Worm (Caenorhabditis elegans): Measurements from ENCODE around the gene F36H5.8.

F36H5.8 gene

ce11 chrII:1722394-1722793 is 28.1 kb downstream of the F36H5.8 start, which contains the start of the genes fbxb-5 and btb-8:
fbxb-5 (minus strand) TSS chrII:1722494.
btb-8 (plus strand) TSS chrII:1722770.
- TF ChIP-seq W03F9.2 (tag; optimal IDR thresholded peaks at IDR 0.05) (no peak), him-1 (tag; optimal IDR thresholded peaks at IDR 0.05) (no peak), dao-5 (tag; optimal IDR thresholded peaks at IDR 0.05) (no peak)

DNA sequence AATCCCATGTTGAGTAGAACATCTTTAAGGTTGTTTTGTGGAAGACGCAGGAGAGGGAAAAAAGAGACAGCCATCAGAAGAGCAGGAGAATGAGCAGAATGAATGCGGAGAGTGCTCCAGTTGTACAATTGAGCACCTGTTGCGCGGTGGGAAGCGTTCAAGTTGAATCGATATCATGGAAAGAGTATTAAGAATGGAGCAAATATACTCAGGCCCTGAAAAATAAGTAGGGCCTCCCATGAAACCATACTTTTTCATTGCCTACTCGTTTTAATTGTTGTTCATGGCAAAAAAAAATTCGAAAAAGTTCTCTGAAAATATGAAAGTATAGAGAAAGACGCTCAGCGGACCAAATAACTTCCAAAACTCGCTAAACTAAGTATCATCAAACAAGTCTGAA is 31.3 kb downstream of the F36H5.8 start, which contains the start of gene fbxb-48:
Gene fbxb-48 (minus strand): TSS at position 101 of the 400 bp plus-strand sequence.
- no peak for TF ChIP-seq W03F9.2 (tag; optimal IDR thresholded peaks at IDR 0.05)
- TF ChIP-seq him-1 (tag; optimal IDR thresholded peaks at IDR 0.05): no peak
- no peak for TF ChIP-seq dao-5 (tag; optimal IDR thresholded peaks at IDR 0.05)

DNA sequence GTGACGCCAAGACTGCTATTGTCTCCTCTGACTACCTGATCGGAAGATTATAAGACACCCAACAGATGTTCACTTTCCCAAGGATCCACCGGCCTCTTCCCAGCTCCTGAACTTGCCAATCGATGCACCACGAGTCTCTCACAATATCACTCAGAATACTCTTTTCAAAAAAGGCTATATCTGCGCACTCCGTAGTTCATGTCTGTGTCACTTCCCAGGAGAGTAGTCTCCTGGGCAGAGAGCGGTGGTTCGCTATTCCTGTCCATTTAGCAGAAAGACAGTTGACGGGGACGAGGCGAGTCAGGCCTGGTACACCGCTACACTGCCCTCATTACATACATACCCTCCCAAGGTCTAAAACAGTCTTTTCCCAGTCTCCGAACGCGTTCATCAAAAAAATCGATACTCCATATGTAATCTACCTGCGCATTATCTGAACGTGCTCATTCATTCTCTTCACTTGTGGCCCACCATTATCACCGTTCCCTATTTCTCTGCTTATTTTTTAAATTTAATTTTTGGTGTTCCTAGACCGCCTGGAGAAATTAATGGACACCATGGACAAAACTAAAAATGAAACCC is 35.6 kb downstream of the F36H5.8 start, which contains the start of gene btb-6:
Gene btb-6 (plus strand): TSS at position 532 of the 582 bp plus-strand sequence.
- no peak for TF ChIP-seq dao-5 (tag; optimal IDR thresholded peaks at IDR 0.05)
- TF ChIP-seq W03F9.2 (tag; optimal IDR thresholded peaks at IDR 0.05): no peak
- TF ChIP-seq him-1 (tag; optimal IDR thresholded peaks at IDR 0.05): no peak

- TF ChIP-seq dao-5 (tag; optimal IDR thresholded peaks at IDR 0.05) (no peak), him-1 (tag; optimal IDR thresholded peaks at IDR 0.05) (no peak), W03F9.2 (tag; optimal IDR thresholded peaks at IDR 0.05) (no peak)
Observed at ce11 chrII:1712938-1713337, 37.5 kb downstream of the F36H5.8 start, which contains the start of gene btb-7. btb-7 (plus strand) TSS chrII:1713238.

DNA sequence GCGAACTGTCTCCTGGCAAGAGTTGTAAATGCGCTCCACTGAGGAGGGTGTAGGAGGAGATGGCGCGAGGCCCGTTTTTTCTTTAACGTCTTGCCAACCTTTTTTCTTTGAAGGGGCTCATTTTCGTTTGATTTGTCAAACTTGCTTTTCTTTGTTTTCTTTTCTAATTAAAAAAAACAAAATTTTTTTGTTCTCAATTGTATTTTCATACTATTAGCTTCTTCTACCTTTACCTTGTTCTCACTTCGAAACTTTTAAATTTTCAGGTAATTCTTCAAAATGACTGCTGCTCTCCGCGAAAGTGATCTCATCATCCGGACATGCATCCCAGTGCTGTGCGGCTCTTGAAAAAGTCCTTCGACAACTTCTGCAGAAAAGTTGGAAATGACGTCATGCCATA is 40.5 kb downstream of the F36H5.8 start, which contains the start of gene fbxa-184:
Gene fbxa-184 (plus strand): TSS at position 301 of the 400 bp plus-strand sequence.
- TF ChIP-seq W03F9.2 (tag; optimal IDR thresholded peaks at IDR 0.05) (no peak), dao-5 (tag; optimal IDR thresholded peaks at IDR 0.05) (no peak), him-1 (tag; optimal IDR thresholded peaks at IDR 0.05) (no peak)

DNA sequence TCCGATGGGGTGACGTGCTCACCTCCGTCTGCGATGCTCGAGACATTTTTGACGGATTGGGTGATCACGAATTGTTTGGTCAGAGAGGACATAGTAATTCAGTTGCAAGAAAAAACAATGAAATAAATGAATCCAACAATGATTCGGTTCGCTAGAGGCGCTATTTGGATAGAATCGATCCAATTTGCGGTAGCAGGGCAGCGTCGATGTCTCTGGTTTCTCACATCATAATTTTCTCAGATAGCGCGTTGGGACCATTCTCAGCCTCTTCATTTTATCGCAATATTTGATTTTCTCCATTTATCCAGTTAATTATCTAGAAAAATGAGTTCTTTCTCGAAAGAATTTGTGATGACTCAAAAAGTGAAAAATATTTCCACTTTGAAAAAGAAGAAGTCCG is 44.1 kb downstream of the F36H5.8 start, which contains the start of gene sdz-18:
Gene sdz-18 (minus strand): TSS at position 101 of the 400 bp plus-strand sequence.
- no peak for TF ChIP-seq him-1 (tag; optimal IDR thresholded peaks at IDR 0.05)
- TF ChIP-seq dao-5 (tag; optimal IDR thresholded peaks at IDR 0.05): no peak
- TF ChIP-seq W03F9.2 (tag; optimal IDR thresholded peaks at IDR 0.05): no peak

- no peak for TF ChIP-seq dao-5 (tag; optimal IDR thresholded peaks at IDR 0.05)
- no peak for TF ChIP-seq W03F9.2 (tag; optimal IDR thresholded peaks at IDR 0.05)
- TF ChIP-seq him-1 (tag; optimal IDR thresholded peaks at IDR 0.05): no peak
Observed at ce11 chrII:1703363-1703762, 47.1 kb downstream of the F36H5.8 start, which contains the start of gene fbxb-47. fbxb-47 (minus strand) TSS chrII:1703463.

Measured in whole organism, L4/young adult.